Worm (Caenorhabditis elegans) whole organism, midembryonic: ENCODE data around the gene R12B2.2.

Experiments used
- flt-1 ChIP-seq: fragments of 200-800 bp; sonication (Bioruptor generic); IDR thresholded peaks from 2 replicates; pipeline ENCODE4 v1.3.6; 2022; ENCODE audit warnings: missing genetic modification characterization, missing compliant biosample characterization
- tab-1 ChIP-seq: fragments of 200-800 bp; sonication (Bioruptor generic); IDR thresholded peaks from 2 replicates; pipeline ENCODE4 v1.3.6; 2022; ENCODE audit warnings: missing genetic modification characterization, missing compliant biosample characterization

DNA sequence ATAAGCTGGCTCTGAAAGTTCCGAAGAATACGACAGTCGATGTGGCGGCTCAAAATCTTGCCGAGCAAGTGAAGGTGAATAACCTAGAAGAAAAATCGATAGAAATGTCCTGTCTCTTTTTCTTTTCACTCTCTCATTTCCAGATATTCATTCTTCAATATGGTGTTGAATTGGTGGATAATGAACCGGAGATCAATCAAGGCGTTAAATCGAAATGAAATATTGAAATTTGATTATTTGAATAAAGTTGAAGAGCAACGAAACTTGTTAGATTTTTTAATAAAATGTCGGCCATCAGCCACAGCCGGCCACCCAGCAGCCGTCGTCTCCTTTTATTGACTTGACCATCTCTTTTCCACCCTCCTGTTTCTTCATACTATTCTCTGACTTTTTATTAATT, at the start of gene R12B2.2:
- TF ChIP-seq flt-1 (GFP tag; lab: Robert Waterston, UW) (no peak), tab-1 (GFP tag; lab: Robert Waterston, UW) (no peak)
